Worm (Caenorhabditis elegans): ENCODE data around the gene C29A12.22.

C29A12.22 gene

DNA sequence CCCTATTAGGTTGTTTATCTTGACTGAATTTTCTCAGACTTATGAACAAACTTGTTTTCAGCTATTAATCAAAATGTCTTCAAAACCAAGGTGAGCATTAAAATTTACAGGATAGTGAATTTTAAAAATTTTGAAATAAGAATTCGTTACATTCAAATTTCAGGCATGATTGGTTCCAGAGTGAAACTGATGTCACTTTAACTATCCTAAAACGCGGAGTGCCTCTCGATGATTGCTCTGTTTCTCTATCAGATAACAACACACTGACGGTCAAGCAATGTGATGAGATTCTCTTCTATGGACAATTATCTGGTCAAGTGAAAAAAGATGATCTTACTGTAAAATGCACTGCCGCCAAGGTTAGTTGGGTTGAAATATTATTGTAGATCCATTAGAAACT is 40.5 kb upstream of the C29A12.22 start, which contains the start of gene D1054.3:
Gene D1054.3, plus strand, starts transcription at position 62 of the 400 bp plus-strand sequence.
- no peak for TF ChIP-seq dpl-1 (GFP tag; optimal IDR thresholded peaks at IDR 0.05)
- peak; percentile 42 for TF ChIP-seq ama-1 (optimal IDR thresholded peaks at IDR 0.05)
- TF ChIP-seq nhr-11 (tag; optimal IDR thresholded peaks at IDR 0.05), result no peak
- no peak for TF ChIP-seq daf-16 (GFP tag; optimal IDR thresholded peaks at IDR 0.05)
- TF ChIP-seq daf-16 (tag; optimal IDR thresholded peaks at IDR 0.05), result no peak
- TF ChIP-seq zip-2 (tag; optimal IDR thresholded peaks at IDR 0.05), result no peak
- peak; percentile 53 for TF ChIP-seq lin-38 (GFP tag; IDR thresholded peaks at IDR 0.05)
- peak; percentile 5 for TF ChIP-seq mep-1 (tag; optimal IDR thresholded peaks at IDR 0.05)
- no peak for TF ChIP-seq daf-8 (GFP tag; IDR thresholded peaks at IDR 0.05)
- no peak for TF ChIP-seq nhr-25 (tag; optimal IDR thresholded peaks at IDR 0.05; ENCODE audit: borderline replicate concordance, insufficient read depth)
- TF ChIP-seq arid-1 (GFP tag; conservative IDR thresholded peaks at IDR 0.05), result no peak
- TF ChIP-seq nhr-76 (tag; optimal IDR thresholded peaks at IDR 0.05), result no peak
- TF ChIP-seq lin-15B (tag; optimal IDR thresholded peaks at IDR 0.05), result no peak
- TF ChIP-seq ZK337.2 (GFP tag; IDR thresholded peaks at IDR 0.05), result no peak
- TF ChIP-seq duxl-1 (tag; optimal IDR thresholded peaks at IDR 0.05; ENCODE audit: poor library complexity), result peak; percentile 17
- no peak for TF ChIP-seq madf-5 (GFP tag; IDR thresholded peaks at IDR 0.05)
- no peak for TF ChIP-seq nhr-77 (tag; optimal IDR thresholded peaks at IDR 0.05)
- TF ChIP-seq ctbp-1 (GFP tag; IDR thresholded peaks at IDR 0.05), result no peak
- no peak for TF ChIP-seq dmd-6 (GFP tag; IDR thresholded peaks at IDR 0.05)
- no peak for TF ChIP-seq ceh-82 (tag; optimal IDR thresholded peaks at IDR 0.05)
- no peak for TF ChIP-seq ztf-11 (tag; optimal IDR thresholded peaks at IDR 0.05)
- TF ChIP-seq nhr-237 (tag; optimal IDR thresholded peaks at IDR 0.05), result no peak

DNA sequence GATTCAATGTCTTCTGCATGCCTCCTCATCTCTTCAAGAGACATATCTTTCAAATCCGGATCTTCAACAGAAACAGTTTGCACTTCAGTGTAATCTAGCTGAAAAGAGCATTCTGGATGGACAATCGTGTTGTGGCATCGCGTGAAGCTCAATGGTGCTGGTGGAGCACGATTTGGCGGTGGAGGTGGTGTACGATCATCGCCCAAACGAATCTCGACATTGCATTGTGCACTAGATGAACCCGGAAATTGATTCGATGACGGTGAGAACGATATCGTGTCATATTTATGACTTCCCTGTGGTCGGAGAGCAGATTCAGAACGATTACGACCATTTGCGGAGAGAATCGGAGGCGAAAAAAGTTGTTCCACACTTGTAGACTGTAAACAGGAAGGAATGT is 38.6 kb upstream of the C29A12.22 start:
- TF ChIP-seq unc-62 (GFP tag; optimal IDR thresholded peaks at IDR 0.05 in 1 of 2) (peak in 1 of 2 experiments; percentile 99), unc-62 (tag; optimal IDR thresholded peaks at IDR 0.05) (no peak), lin-15B (tag; optimal IDR thresholded peaks at IDR 0.05) (no peak), sdz-12 (GFP tag; optimal IDR thresholded peaks at IDR 0.05) (no peak), vab-7 (GFP tag; IDR thresholded peaks at IDR 0.05) (no peak), lin-38 (GFP tag; IDR thresholded peaks at IDR 0.05) (no peak)

DNA sequence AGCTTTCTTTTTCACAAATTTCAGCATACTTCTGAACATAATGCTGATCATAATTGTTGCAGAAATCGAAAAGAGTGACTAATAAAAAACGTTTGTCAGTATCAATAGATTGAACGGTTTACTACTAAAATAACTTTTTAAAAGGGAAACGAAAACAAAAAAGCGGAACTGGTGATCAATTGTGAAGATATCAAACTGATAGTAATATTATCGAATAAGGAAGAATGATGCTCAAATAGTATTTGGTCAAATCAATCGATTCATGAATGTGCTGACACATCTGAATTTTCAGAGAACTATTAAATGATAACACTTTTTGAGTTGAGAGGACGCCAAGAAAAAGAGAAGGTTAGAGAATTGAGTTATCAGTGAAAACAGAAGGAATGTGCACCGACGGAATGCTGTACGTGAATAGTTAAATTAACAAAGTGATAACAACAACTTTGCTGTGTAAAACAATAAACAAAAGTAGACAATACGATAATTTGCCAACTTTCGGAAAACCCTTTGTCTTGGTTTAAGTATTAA is 35.3 kb upstream of the C29A12.22 start, which contains the start of gene D1054.5:
Gene D1054.5, minus strand, starts transcription at position 51 of the 528 bp plus-strand sequence.
- TF ChIP-seq F26F4.8 (GFP tag; conservative IDR thresholded peaks at IDR 0.05) (no peak), unc-62 (GFP tag; optimal IDR thresholded peaks at IDR 0.05 in 1 of 2) (no peak), unc-62 (tag; optimal IDR thresholded peaks at IDR 0.05) (no peak), nhr-41 (GFP tag; IDR thresholded peaks at IDR 0.05) (no peak), snpc-1.2 (GFP tag; IDR thresholded peaks at IDR 0.05) (no peak), Y5F2A.4 (GFP tag; optimal IDR thresholded peaks at IDR 0.05) (no peak), ceh-32 (tag; optimal IDR thresholded peaks at IDR 0.05; ENCODE audit: poor library complexity) (no peak), ceh-82 (tag; optimal IDR thresholded peaks at IDR 0.05) (no peak), hif-1 (tag; optimal IDR thresholded peaks at IDR 0.05) (no peak), vab-7 (GFP tag; IDR thresholded peaks at IDR 0.05) (no peak), ztf-7 (tag; optimal IDR thresholded peaks at IDR 0.05) (peak; percentile 4), daf-16 (GFP tag; optimal IDR thresholded peaks at IDR 0.05) (no peak), daf-16 (tag; optimal IDR thresholded peaks at IDR 0.05) (peak; percentile 92), pha-4 (GFP tag; IDR thresholded peaks at IDR 0.05) (no peak), pha-4 (tag; optimal IDR thresholded peaks at IDR 0.05) (no peak), Y75B8A.6 (GFP tag; IDR thresholded peaks at IDR 0.05) (no peak), lin-15B (tag; optimal IDR thresholded peaks at IDR 0.05) (no peak), dmd-6 (GFP tag; IDR thresholded peaks at IDR 0.05) (peak; percentile 65), lin-1 (GFP tag; IDR thresholded peaks at IDR 0.05) (no peak), fkh-10 (GFP tag; optimal IDR thresholded peaks at IDR 0.05) (no peak), hlh-11 (tag; optimal IDR thresholded peaks at IDR 0.05) (peak; percentile 74), hlh-30 (tag; optimal IDR thresholded peaks at IDR 0.05; ENCODE audit: insufficient read depth) (no peak), nhr-48 (tag; optimal IDR thresholded peaks at IDR 0.05) (peak; percentile 65), dve-1 (tag; optimal IDR thresholded peaks at IDR 0.05; ENCODE audit: insufficient read depth) (peak; percentile 68), nhr-28 (tag; optimal IDR thresholded peaks at IDR 0.05) (peak; percentile 56), nhr-77 (tag; optimal IDR thresholded peaks at IDR 0.05) (peak; percentile 39), attf-4 (tag; optimal IDR thresholded peaks at IDR 0.05) (no peak), ZK546.5 (tag; optimal IDR thresholded peaks at IDR 0.05) (no peak), pqm-1 (tag; optimal IDR thresholded peaks at IDR 0.05) (peak; percentile 55)
